Worm (Caenorhabditis elegans) whole organism, midembryonic: ENCODE data around the gene T03E6.9.

Experiments
- T22C8.4 ChIP-seq: fragments of 200-800 bp; sonication (Bioruptor generic); IDR thresholded peaks from 2 replicates; pipeline ENCODE4 v1.3.6; 2022; ENCODE audit warnings: missing genetic modification characterization, missing compliant biosample characterization
- med-1 ChIP-seq: sonication (generic microtip); optimal IDR thresholded peaks from 2 replicates; lab custom pipeline; 2017; ENCODE audit warnings: missing genetic modification characterization, mild to moderate bottlenecking, missing compliant biosample characterization, antibody characterized with exemption, missing genetic modification reagents; ENCODE audit not compliant: insufficient read depth
- ref-1 ChIP-seq: fragments of 200-800 bp; sonication (Bioruptor generic); conservative IDR thresholded peaks from 2 replicates; pipeline ENCODE4 v1.3.6; 2022; ENCODE audit warnings: missing genetic modification reagents, missing genetic modification characterization, missing compliant biosample characterization
- ztf-23 ChIP-seq: fragments of 200-800 bp; sonication (Bioruptor generic); IDR thresholded peaks from 2 replicates; pipeline ENCODE4 v1.3.6; 2022; ENCODE audit warnings: missing genetic modification reagents, missing genetic modification characterization, missing compliant biosample characterization
- ztf-29 ChIP-seq: fragments of 200-800 bp; sonication (Bioruptor generic); IDR thresholded peaks from 2 replicates; pipeline ENCODE4 v1.3.6; 2022; ENCODE audit warnings: missing genetic modification reagents, missing genetic modification characterization, missing compliant biosample characterization

ce11 chrV:16648317-16649018 lies 47.9 kb upstream of the T03E6.9 start, which contains the start of gene W06G6.20:
- TF ChIP-seq ztf-29 (GFP tag; lab: Robert Waterston, UW) (no peak), ztf-23 (GFP tag; lab: Robert Waterston, UW) (no peak), med-1 (GFP tag; lab: Kevin White, UChicago) (no peak), ref-1 (GFP tag; lab: Robert Waterston, UW) (no peak), T22C8.4 (GFP tag; lab: Robert Waterston, UW) (no peak)
